Worm (Caenorhabditis elegans) whole organism, L2 larva: ENCODE measurements around the gene ugt-17.

Source experiments
- fos-1 ChIP-seq: fragments of 150-350 bp; optimal IDR thresholded peaks from 2 replicates; lab custom pipeline; 2014; ENCODE audit warnings: missing biosample characterization, missing genetic modification characterization
- lsy-2 ChIP-seq, 2 experiments: fragments of 150-350 bp in 1 of 2; sonication (generic microtip) in 1 of 2; optimal IDR thresholded peaks; 2 replicates each; lab custom pipeline; 2014 to 2017; ENCODE audit warnings: missing biosample characterization in 2 of 2, missing genetic modification characterization in 2 of 2
- nhr-25 ChIP-seq: fragments of 150-350 bp; sonication (generic microtip); optimal IDR thresholded peaks from 3 replicates; lab custom pipeline; 2014; ENCODE audit warnings: missing biosample characterization, missing genetic modification characterization

DNA sequence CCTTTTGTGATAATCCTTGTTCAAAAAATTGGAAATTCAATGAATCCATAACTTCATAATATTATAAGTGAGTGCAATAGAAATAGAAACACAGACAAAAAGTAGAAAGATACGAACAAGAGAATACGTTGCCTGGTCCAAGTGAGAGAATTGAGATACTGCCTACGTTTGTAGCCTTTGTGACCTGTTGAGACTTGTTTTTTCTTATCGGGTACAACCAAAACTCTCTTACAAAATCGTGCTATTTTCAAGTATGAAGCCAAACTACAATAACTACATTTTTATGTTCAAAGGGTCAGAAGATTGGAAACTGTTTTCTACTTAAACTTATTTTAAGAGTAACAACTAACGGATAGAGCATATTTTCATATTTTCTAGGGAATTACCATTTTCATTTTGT lies 23.1 kb downstream of the ugt-17 start, which contains the start of gene nhr-205:
- TF ChIP-seq lsy-2 (tag; optimal IDR thresholded peaks at IDR 0.05; lab: Kevin White, UChicago) (no peak), nhr-25 (tag; lab: Kevin White, UChicago) (no peak), fos-1 (tag; lab: Kevin White, UChicago) (no peak)
